Fruit fly (Drosophila melanogaster) whole organism, embryonic: ENCODE results near the gene Aatf.

Experiments used
- Asciz ChIP-seq: fragments of 200-800 bp; sonication (Bioruptor generic); optimal IDR thresholded peaks from 2 replicates; lab custom pipeline; 2017; ENCODE audit warnings: missing biosample characterization, mild to moderate bottlenecking, missing genetic modification characterization, missing genetic modification reagents
- Atf6 ChIP-seq: fragments of 200-800 bp; sonication (Bioruptor generic); IDR thresholded peaks from 2 replicates; pipeline ENCODE4 v1.3.6; 2022; ENCODE audit warnings: missing biosample characterization, missing genetic modification characterization
- B-H1 ChIP-seq: fragments of 200-800 bp; sonication (Bioruptor generic); IDR thresholded peaks from 3 replicates; pipeline ENCODE4 v1.3.6; 2022; ENCODE audit warnings: missing biosample characterization, missing genetic modification characterization
- Bdp1 ChIP-seq: fragments of 200-800 bp; sonication (Bioruptor generic); optimal IDR thresholded peaks from 3 replicates; lab custom pipeline; 2016; ENCODE audit warnings: missing biosample characterization, missing genetic modification characterization
- Blimp-1 ChIP-seq: fragments of 200-800 bp; sonication (Bioruptor generic); optimal IDR thresholded peaks from 3 replicates; lab custom pipeline; 2018; ENCODE audit warnings: missing biosample characterization, missing genetic modification characterization, mild to moderate bottlenecking, moderate library complexity, missing genetic modification reagents
- BtbVII ChIP-seq: fragments of 200-800 bp; sonication (Bioruptor generic); optimal IDR thresholded peaks from 3 replicates; lab custom pipeline; 2017; ENCODE audit warnings: missing biosample characterization, mild to moderate bottlenecking, missing genetic modification characterization
- C15 ChIP-seq: fragments of 200-800 bp; sonication (Bioruptor generic); IDR thresholded peaks from 3 replicates; pipeline ENCODE4 v1.3.6; 2022; ENCODE audit warnings: missing biosample characterization, missing genetic modification characterization
- CG11696 ChIP-seq: fragments of 200-800 bp; sonication (Bioruptor generic); IDR thresholded peaks from 2 replicates; pipeline ENCODE4 v1.3.6; 2022; ENCODE audit warnings: missing biosample characterization, missing genetic modification characterization
- CG12071 ChIP-seq: fragments of 200-800 bp; sonication (Bioruptor generic); optimal IDR thresholded peaks from 3 replicates; lab custom pipeline; 2018; ENCODE audit warnings: missing biosample characterization, mild to moderate bottlenecking, missing genetic modification characterization
- CG17186 ChIP-seq: fragments of 200-800 bp; sonication (Bioruptor generic); optimal IDR thresholded peaks from 3 replicates; lab custom pipeline; 2017; ENCODE audit warnings: missing biosample characterization, missing genetic modification reagents, missing genetic modification characterization
- CG17361 ChIP-seq: fragments of 200-800 bp; sonication (Bioruptor generic); IDR thresholded peaks from 3 replicates; pipeline ENCODE4 v1.3.6; 2022; ENCODE audit warnings: missing biosample characterization, missing genetic modification characterization
- CG18011 ChIP-seq: fragments of 200-800 bp; sonication (Bioruptor generic); optimal IDR thresholded peaks from 2 replicates; lab custom pipeline; 2017; ENCODE audit warnings: missing biosample characterization, missing genetic modification characterization, mild to moderate bottlenecking, moderate library complexity, missing genotype
- CG1832 ChIP-seq: fragments of 200-800 bp; sonication (Bioruptor generic); optimal IDR thresholded peaks from 2 replicates; lab custom pipeline; 2017; ENCODE audit warnings: missing biosample characterization, mild to moderate bottlenecking, missing genetic modification characterization, inconsistent platforms
- CG3163 ChIP-seq: fragments of 200-800 bp; sonication (Bioruptor generic); optimal IDR thresholded peaks from 3 replicates; lab custom pipeline; 2016; ENCODE audit warnings: missing biosample characterization, missing genetic modification characterization
- CG3281 ChIP-seq: fragments of 200-800 bp; sonication (Bioruptor generic); optimal IDR thresholded peaks from 3 replicates; lab custom pipeline; 2017; ENCODE audit warnings: missing biosample characterization, mild to moderate bottlenecking, missing genetic modification characterization
- CG33557 ChIP-seq: fragments of 200-800 bp; sonication (Bioruptor generic); optimal IDR thresholded peaks from 2 replicates; lab custom pipeline; 2019; ENCODE audit warnings: missing biosample characterization, mild to moderate bottlenecking, missing genetic modification characterization, moderate library complexity
- CG4424 ChIP-seq: fragments of 200-800 bp; sonication (Bioruptor generic); optimal IDR thresholded peaks from 3 replicates; lab custom pipeline; 2016; ENCODE audit warnings: missing biosample characterization, missing genetic modification characterization
- CG6254 ChIP-seq: fragments of 200-800 bp; sonication (Bioruptor generic); optimal IDR thresholded peaks from 3 replicates; lab custom pipeline; 2017; ENCODE audit warnings: mild to moderate bottlenecking, missing biosample characterization, missing genetic modification reagents, missing genetic modification characterization
- CG6689 ChIP-seq: fragments of 200-800 bp; sonication (Bioruptor generic); IDR thresholded peaks from 2 replicates; pipeline ENCODE4 v1.3.6; 2022; ENCODE audit warnings: missing biosample characterization, missing genetic modification characterization
- CG8089 ChIP-seq: fragments of 200-800 bp; sonication (Bioruptor generic); optimal IDR thresholded peaks from 3 replicates; lab custom pipeline; 2016; ENCODE audit warnings: missing biosample characterization, missing genetic modification characterization
- CG8281 ChIP-seq: fragments of 200-800 bp; sonication (Bioruptor generic); optimal IDR thresholded peaks from 2 replicates; lab custom pipeline; 2018; ENCODE audit warnings: missing biosample characterization, mild to moderate bottlenecking, missing genetic modification characterization, moderate library complexity
- CG9817 ChIP-seq: fragments of 200-800 bp; sonication (Bioruptor generic); optimal IDR thresholded peaks from 2 replicates; lab custom pipeline; 2018; ENCODE audit warnings: missing biosample characterization, mild to moderate bottlenecking, missing genetic modification characterization, moderate library complexity
- CG9876 ChIP-seq: fragments of 200-800 bp; sonication (Bioruptor generic); optimal IDR thresholded peaks from 2 replicates; lab custom pipeline; 2016; ENCODE audit warnings: missing biosample characterization, missing genetic modification characterization
- CkIIα-i1 ChIP-seq: fragments of 200-800 bp; sonication (Bioruptor generic); IDR thresholded peaks from 2 replicates; pipeline ENCODE4 v1.3.6; 2022; ENCODE audit warnings: missing biosample characterization, missing genetic modification characterization
- Dad ChIP-seq: fragments of 200-800 bp; sonication (Bioruptor generic); optimal IDR thresholded peaks from 3 replicates; lab custom pipeline; 2016; ENCODE audit warnings: missing biosample characterization, missing genetic modification characterization
- Drgx ChIP-seq: fragments of 200-800 bp; sonication (Bioruptor generic); IDR thresholded peaks from 2 replicates; pipeline ENCODE4 v1.3.6; 2022; ENCODE audit warnings: missing biosample characterization, missing genetic modification characterization
- Gug ChIP-seq: fragments of 200-800 bp; sonication (Bioruptor generic); IDR thresholded peaks from 4 replicates; pipeline ENCODE4 v1.3.6; 2022; ENCODE audit warnings: missing biosample characterization, missing genetic modification characterization
- Hmr ChIP-seq: fragments of 200-800 bp; sonication (Bioruptor generic); optimal IDR thresholded peaks from 3 replicates; lab custom pipeline; 2017; ENCODE audit warnings: mild to moderate bottlenecking, missing biosample characterization, missing genetic modification reagents, missing genetic modification characterization
- Kr ChIP-seq: fragments of 200-800 bp; sonication (Bioruptor generic); optimal IDR thresholded peaks from 2 replicates; lab custom pipeline; 2017; ENCODE audit warnings: missing biosample characterization, mild to moderate bottlenecking, missing genetic modification characterization
- Lpt ChIP-seq: fragments of >200 bp; optimal IDR thresholded peaks from 2 replicates; lab custom pipeline; 2018; ENCODE audit warnings: missing biosample characterization, missing genetic modification characterization
- MBD-R2 ChIP-seq: fragments of 200-800 bp; sonication (Bioruptor generic); IDR thresholded peaks from 2 replicates; pipeline ENCODE4 v1.3.6; 2022; ENCODE audit warnings: missing biosample characterization, missing genetic modification characterization
- Mad ChIP-seq: fragments of 200-800 bp; sonication (Bioruptor generic); optimal IDR thresholded peaks from 2 replicates; lab custom pipeline; 2016; ENCODE audit warnings: missing biosample characterization, missing genetic modification characterization
- Mrtf ChIP-seq: fragments of 200-800 bp; sonication (Bioruptor generic); IDR thresholded peaks from 3 replicates; pipeline ENCODE4 v1.3.6; 2022; ENCODE audit warnings: missing biosample characterization, missing genetic modification characterization
- Six4 ChIP-seq: fragments of 200-800 bp; sonication (Bioruptor generic); optimal IDR thresholded peaks from 2 replicates; lab custom pipeline; 2016; ENCODE audit warnings: missing biosample characterization, missing genetic modification characterization
- Sox102F ChIP-seq: fragments of 200-800 bp; sonication (Bioruptor generic); optimal IDR thresholded peaks from 2 replicates; lab custom pipeline; 2018; ENCODE audit warnings: missing biosample characterization, mild to moderate bottlenecking, missing genetic modification characterization, moderate library complexity
- Tbp ChIP-seq: fragments of >200 bp; optimal IDR thresholded peaks from 2 replicates; lab custom pipeline; 2018; ENCODE audit warnings: missing biosample characterization, missing genetic modification characterization
- bab2 ChIP-seq: fragments of 200-800 bp; sonication (Bioruptor generic); optimal IDR thresholded peaks from 2 replicates; lab custom pipeline; 2016; ENCODE audit warnings: missing biosample characterization, missing genetic modification characterization
- bbx ChIP-seq: fragments of 200-800 bp; sonication (Bioruptor generic); IDR thresholded peaks from 2 replicates; pipeline ENCODE4 v1.3.6; 2022; ENCODE audit warnings: missing biosample characterization, missing genetic modification characterization; ENCODE audit not compliant: partially characterized antibody
- croc ChIP-seq: fragments of 200-800 bp; sonication (Bioruptor generic); conservative IDR thresholded peaks from 3 replicates; pipeline ENCODE4 v1.3.6; 2022; ENCODE audit warnings: missing biosample characterization, missing genetic modification characterization
- dmrt11E ChIP-seq: fragments of 200-800 bp; sonication (Bioruptor generic); optimal IDR thresholded peaks from 3 replicates; lab custom pipeline; 2018; ENCODE audit warnings: missing biosample characterization, mild to moderate bottlenecking, missing genetic modification characterization, moderate library complexity
- eve ChIP-seq, 2 experiments: fragments of >200 bp; optimal IDR thresholded peaks; 2 replicates each; lab custom pipeline; 2017; ENCODE audit warnings: missing biosample characterization in 2 of 2, missing genetic modification characterization in 2 of 2
- fd3F ChIP-seq: fragments of 200-800 bp; sonication (Bioruptor generic); optimal IDR thresholded peaks from 2 replicates; lab custom pipeline; 2018; ENCODE audit warnings: missing biosample characterization, mild to moderate bottlenecking, missing genetic modification characterization, moderate library complexity
- fru ChIP-seq: fragments of >200 bp; optimal IDR thresholded peaks from 2 replicates; lab custom pipeline; 2017
- gcm2 ChIP-seq: fragments of 200-800 bp; sonication (Bioruptor generic); optimal IDR thresholded peaks from 2 replicates; lab custom pipeline; 2016; ENCODE audit warnings: missing biosample characterization, missing genetic modification characterization
- jing ChIP-seq: fragments of 200-800 bp; sonication (Bioruptor generic); optimal IDR thresholded peaks from 2 replicates; lab custom pipeline; 2018; ENCODE audit warnings: missing biosample characterization, mild to moderate bottlenecking, missing genetic modification characterization
- kay ChIP-seq: fragments of 200-800 bp; sonication (Bioruptor generic); optimal IDR thresholded peaks from 2 replicates; lab custom pipeline; 2016; ENCODE audit warnings: missing biosample characterization, missing genetic modification characterization
- ken ChIP-seq: fragments of 200-800 bp; sonication (Bioruptor generic); IDR thresholded peaks from 3 replicates; pipeline ENCODE4 v1.3.6; 2022; ENCODE audit warnings: missing biosample characterization, missing genetic modification characterization
- phol ChIP-seq: fragments of 200-800 bp; sonication (Bioruptor generic); optimal IDR thresholded peaks from 3 replicates; lab custom pipeline; 2018; ENCODE audit warnings: missing biosample characterization, mild to moderate bottlenecking, missing genetic modification characterization, moderate library complexity
- sisA ChIP-seq: fragments of 200-800 bp; sonication (Bioruptor generic); IDR thresholded peaks from 2 replicates; pipeline ENCODE4 v1.3.6; 2022; ENCODE audit warnings: missing biosample characterization, missing genetic modification characterization
- ssp ChIP-seq: fragments of 200-800 bp; sonication (Bioruptor generic); IDR thresholded peaks from 2 replicates; pipeline ENCODE4 v1.3.6; 2022; ENCODE audit warnings: missing biosample characterization, missing genetic modification characterization
- sug ChIP-seq: fragments of 200-800 bp; optimal IDR thresholded peaks from 2 replicates; lab custom pipeline; 2019; ENCODE audit warnings: missing biosample characterization, mild to moderate bottlenecking, missing genetic modification characterization, moderate library complexity
- zfh1 ChIP-seq: fragments of 200-800 bp; sonication (Bioruptor generic); IDR thresholded peaks from 3 replicates; pipeline ENCODE4 v1.3.6; 2022; ENCODE audit warnings: missing biosample characterization, missing genetic modification characterization

Gene Aatf

DNA sequence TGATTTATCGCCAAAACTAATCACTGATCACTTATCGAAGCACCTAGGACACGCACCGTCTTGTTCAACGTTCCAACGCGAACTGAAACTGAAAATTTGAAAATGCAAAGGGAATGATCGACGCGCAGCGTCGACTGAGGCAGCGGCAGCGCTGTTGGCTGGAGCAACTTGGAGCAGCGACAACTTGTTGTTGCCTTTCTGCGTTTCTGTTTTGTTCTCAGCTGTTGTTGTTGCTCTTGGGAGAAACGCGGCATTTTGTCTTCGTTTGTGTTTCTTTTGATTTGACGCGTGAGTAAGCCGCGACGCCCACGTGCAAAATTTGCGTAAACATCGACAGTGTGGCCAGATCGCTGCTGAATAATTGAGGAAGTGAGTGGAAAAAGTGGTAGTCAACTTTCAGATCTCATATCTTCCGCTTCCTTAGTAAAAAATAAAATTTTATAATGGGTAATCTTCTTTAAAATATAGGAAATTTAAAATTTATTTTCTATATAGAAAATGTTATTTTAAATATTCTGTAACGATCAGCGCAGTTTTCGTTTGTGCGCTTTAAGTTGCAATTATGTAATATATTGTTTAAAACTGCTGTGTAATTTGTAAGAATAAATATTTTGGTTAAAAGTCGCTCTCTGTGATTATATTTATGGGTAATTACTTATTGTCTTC is 8.3 kb upstream of the Aatf start, which contains the start of gene Tsp (continued):
- TF ChIP-seq CG8281 (tag; lab: Kevin White, UChicago) (no peak), Mrtf (GFP tag; lab: Robert Waterston, UW) (no peak), Lpt (GFP tag; lab: Kevin White, UChicago) (no peak), Blimp-1 (GFP tag; lab: Kevin White, UChicago) (no peak), CG1832 (no peak), Kr (GFP tag; lab: Kevin White, UChicago) (no peak), bab2 (no peak), CG9817 (no peak), BtbVII (GFP tag; lab: Kevin White, UChicago) (no peak), Sox102F (GFP tag; lab: Kevin White, UChicago) (no peak), CG11696 (no peak), Mad (no peak), sisA (no peak), kay (GFP tag; lab: Kevin White, UChicago) (no peak), Dad (no peak), CG9876 (GFP tag; lab: Kevin White, UChicago) (no peak), Tbp (no peak), CG8089 (GFP tag; lab: Kevin White, UChicago) (no peak), Bdp1 (GFP tag; lab: Kevin White, UChicago) (no peak), CkIIα-i1 (no peak), CG12071 (GFP tag; lab: Kevin White, UChicago) (no peak), CG17361 (GFP tag; lab: Robert Waterston, UW) (no peak), CG17186 (GFP tag; lab: Kevin White, UChicago) (no peak), CG3281 (GFP tag; lab: Kevin White, UChicago) (no peak), CG3163 (GFP tag; lab: Kevin White, UChicago) (no peak), Drgx (GFP tag; lab: Robert Waterston, UW) (no peak), croc (GFP tag; lab: Robert Waterston, UW) (no peak), bbx (GFP tag; lab: Robert Waterston, UW) (no peak), ssp (no peak), Asciz (no peak), phol (tag; lab: Kevin White, UChicago) (no peak), B-H1 (GFP tag; lab: Robert Waterston, UW) (no peak), CG6689 (no peak), dmrt11E (tag; lab: Kevin White, UChicago) (no peak), fd3F (GFP tag; lab: Kevin White, UChicago) (no peak), zfh1 (no peak), jing (no peak), Hmr (GFP tag; lab: Kevin White, UChicago) (no peak), Six4 (GFP tag; lab: Kevin White, UChicago) (no peak), ken (GFP tag; lab: Robert Waterston, UW) (no peak), C15 (GFP tag; lab: Robert Waterston, UW) (no peak), CG18011 (no peak), Gug (GFP tag; lab: Robert Waterston, UW) (no peak), sug (tag; lab: Kevin White, UChicago) (peak; percentile 9), CG4424 (no peak), CG6254 (GFP tag; lab: Kevin White, UChicago) (no peak), eve (GFP tag; optimal IDR thresholded peaks at IDR 0.05; lab: Kevin White, UChicago) (no peak), fru (lab: Kevin White, UChicago) (no peak), MBD-R2 (GFP tag; lab: Robert Waterston, UW) (no peak), gcm2 (GFP tag; lab: Kevin White, UChicago) (no peak), Atf6 (no peak), CG33557 (GFP tag; lab: Kevin White, UChicago) (no peak)
